Worm (Caenorhabditis elegans): ENCODE results near the gene C36A4.11.

Gene C36A4.11

ce11 chrIII:3814421-3814820, 26.0 kb upstream of the C36A4.11 start:
- TF ChIP-seq fkh-10 (GFP tag; optimal IDR thresholded peaks at IDR 0.05) (no peak), pqm-1 (tag; optimal IDR thresholded peaks at IDR 0.05) (no peak), irx-1 (tag; optimal IDR thresholded peaks at IDR 0.05) (no peak), nhr-84 (tag; optimal IDR thresholded peaks at IDR 0.05) (no peak), aly-2 (tag; optimal IDR thresholded peaks at IDR 0.05) (no peak), pax-3 (tag; optimal IDR thresholded peaks at IDR 0.05) (no peak), ets-5 (GFP tag; IDR thresholded peaks at IDR 0.05) (no peak), snpc-4 (tag; optimal IDR thresholded peaks at IDR 0.05) (no peak), Y116A8C.19 (tag; optimal IDR thresholded peaks at IDR 0.05; ENCODE audit: borderline replicate concordance) (no peak), dpl-1 (GFP tag; optimal IDR thresholded peaks at IDR 0.05) (no peak), efl-3 (GFP tag; optimal IDR thresholded peaks at IDR 0.05) (no peak), sox-4 (tag; optimal IDR thresholded peaks at IDR 0.05) (no peak), swsn-7 (tag; optimal IDR thresholded peaks at IDR 0.05) (no peak), C34B4.2 (tag; optimal IDR thresholded peaks at IDR 0.05) (no peak), lin-14 (GFP tag; optimal IDR thresholded peaks at IDR 0.05) (no peak)

DNA sequence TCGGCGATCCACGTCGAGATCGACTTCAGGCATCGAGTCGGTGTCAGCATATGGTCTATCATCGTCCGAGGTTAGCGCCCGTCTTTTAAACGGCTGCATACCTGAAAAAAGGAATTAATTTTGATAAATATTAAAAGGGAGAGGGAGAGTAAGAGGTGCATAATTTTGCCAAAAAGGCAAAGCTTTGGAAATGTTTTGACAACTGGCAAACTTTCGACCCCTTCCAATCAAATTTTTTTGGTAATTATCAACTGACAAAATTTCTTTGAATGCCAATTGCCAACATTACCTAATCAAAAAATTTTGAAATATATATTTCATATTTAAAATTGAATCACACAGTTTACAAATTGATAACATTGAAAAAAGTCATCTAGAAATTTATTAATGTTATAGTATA, 20.8 kb upstream of the C36A4.11 start, which contains the start of gene dpy-27:
dpy-27 (minus strand) TSS at position 101 of the 400 bp plus-strand sequence.
- TF ChIP-seq ceh-90 (tag; optimal IDR thresholded peaks at IDR 0.05) (no peak), ama-1 (optimal IDR thresholded peaks at IDR 0.05) (no peak), rnt-1 (tag; optimal IDR thresholded peaks at IDR 0.05) (no peak), pag-3 (tag; optimal IDR thresholded peaks at IDR 0.05; ENCODE audit: borderline replicate concordance, insufficient read depth) (no peak), lsy-2 (tag; optimal IDR thresholded peaks at IDR 0.05) (no peak), isw-1 (GFP tag; IDR thresholded peaks at IDR 0.05) (no peak), nhr-85 (tag) (no peak), zip-4 (GFP tag; optimal IDR thresholded peaks at IDR 0.05) (no peak), nhr-71 (tag; optimal IDR thresholded peaks at IDR 0.05) (no peak), snpc-4 (tag; optimal IDR thresholded peaks at IDR 0.05) (no peak), aly-2 (tag; optimal IDR thresholded peaks at IDR 0.05) (no peak), nhr-19 (GFP tag; conservative IDR thresholded peaks at IDR 0.05) (no peak), snu-23 (GFP tag; optimal IDR thresholded peaks at IDR 0.05) (no peak), lin-13 (GFP tag; optimal IDR thresholded peaks at IDR 0.05) (no peak), fkh-4 (tag; optimal IDR thresholded peaks at IDR 0.05; ENCODE audit: borderline replicate concordance) (no peak), grh-1 (GFP tag; IDR thresholded peaks at IDR 0.05) (no peak)

DNA sequence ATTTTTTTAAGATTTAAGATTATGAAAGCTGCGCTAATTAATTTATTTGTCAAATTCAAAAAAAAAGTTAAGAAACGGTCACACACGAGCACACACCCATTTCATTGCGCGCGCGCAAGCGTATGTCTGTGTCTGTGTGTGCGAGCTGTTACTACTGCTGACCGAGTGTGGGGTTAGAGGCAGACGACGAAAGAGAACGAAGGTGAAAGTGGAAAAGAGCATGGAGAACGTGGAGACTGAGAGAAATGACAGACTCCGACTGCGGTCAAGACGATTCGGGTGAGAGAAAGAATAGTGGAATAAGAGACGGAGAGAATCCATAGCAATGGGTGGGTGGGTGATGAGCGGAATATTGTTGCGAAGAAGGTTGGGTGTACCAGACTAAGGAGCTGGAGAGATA, 20.2 kb upstream of the C36A4.11 start:
- TF ChIP-seq snu-23 (GFP tag; optimal IDR thresholded peaks at IDR 0.05) = peak; percentile 82
- TF ChIP-seq unc-30 (tag; optimal IDR thresholded peaks at IDR 0.05) = no peak
- TF ChIP-seq mdl-1 (tag; optimal IDR thresholded peaks at IDR 0.05) = peak in 1 of 2 experiments; percentile 74
- no peak for TF ChIP-seq ces-1 (GFP tag; optimal IDR thresholded peaks at IDR 0.05)
- peak in 2 of 6 experiments; percentile 10 to 33 for TF ChIP-seq elt-3 (tag; optimal IDR thresholded peaks at IDR 0.05)
- TF ChIP-seq irx-1 (tag; optimal IDR thresholded peaks at IDR 0.05) = no peak
- peak; percentile 61 for TF ChIP-seq skn-1 (tag; optimal IDR thresholded peaks at IDR 0.05)
- peak; percentile 34 for TF ChIP-seq nhr-90 (tag; optimal IDR thresholded peaks at IDR 0.05; ENCODE audit: poor library complexity)
- peak; percentile 79 for TF ChIP-seq nhr-71 (tag; optimal IDR thresholded peaks at IDR 0.05)
- peak; percentile 43 for TF ChIP-seq F16B12.6 (tag; optimal IDR thresholded peaks at IDR 0.05)
- peak; percentile 45 for TF ChIP-seq nhr-77 (tag; optimal IDR thresholded peaks at IDR 0.05)
- TF ChIP-seq blmp-1 (tag; optimal IDR thresholded peaks at IDR 0.05) = peak; percentile 100
- peak; percentile 69 for TF ChIP-seq nhr-47 (tag; optimal IDR thresholded peaks at IDR 0.05)
- TF ChIP-seq tbx-2 (tag; optimal IDR thresholded peaks at IDR 0.05) = peak; percentile 62
- TF ChIP-seq lin-13 (GFP tag; optimal IDR thresholded peaks at IDR 0.05) = peak; percentile 43
- TF ChIP-seq rnt-1 (tag; optimal IDR thresholded peaks at IDR 0.05) = peak; percentile 86
- TF ChIP-seq ztf-11 (tag; optimal IDR thresholded peaks at IDR 0.05) = peak in 1 of 2 experiments; percentile 36
- TF ChIP-seq hlh-17 (GFP tag; optimal IDR thresholded peaks at IDR 0.05; ENCODE audit: borderline replicate concordance) = no peak
- TF ChIP-seq Y116A8C.19 (tag; optimal IDR thresholded peaks at IDR 0.05; ENCODE audit: borderline replicate concordance) = no peak
- TF ChIP-seq alr-1 (tag; optimal IDR thresholded peaks at IDR 0.05; ENCODE audit: borderline replicate concordance) = no peak
- TF ChIP-seq unc-98 (GFP tag; IDR thresholded peaks at IDR 0.05) = no peak
- TF ChIP-seq pqm-1 (tag; optimal IDR thresholded peaks at IDR 0.05) = no peak
- TF ChIP-seq ceh-90 (tag; optimal IDR thresholded peaks at IDR 0.05) = no peak
- TF ChIP-seq unc-130 (tag; optimal IDR thresholded peaks at IDR 0.05) = no peak
- TF ChIP-seq dpl-1 (GFP tag; optimal IDR thresholded peaks at IDR 0.05) = peak; percentile 41 to 66 (median 42)
- TF ChIP-seq mab-9 (GFP tag; IDR thresholded peaks at IDR 0.05) = 0 out of 2 replicates have a peak, but pooled peaks have one; percentile 9
- peak; percentile 77 for TF ChIP-seq nhr-85 (tag)
- no peak for TF ChIP-seq aha-1 (tag; optimal IDR thresholded peaks at IDR 0.05)
- no peak for TF ChIP-seq lir-3 (tag; optimal IDR thresholded peaks at IDR 0.05; ENCODE audit: poor library complexity)
- no peak for TF ChIP-seq zip-4 (GFP tag; optimal IDR thresholded peaks at IDR 0.05)

All from whole organism, L1 larva.